Worm (Caenorhabditis elegans): ENCODE measurements around the gene srsx-21.

srsx-21 gene

DNA sequence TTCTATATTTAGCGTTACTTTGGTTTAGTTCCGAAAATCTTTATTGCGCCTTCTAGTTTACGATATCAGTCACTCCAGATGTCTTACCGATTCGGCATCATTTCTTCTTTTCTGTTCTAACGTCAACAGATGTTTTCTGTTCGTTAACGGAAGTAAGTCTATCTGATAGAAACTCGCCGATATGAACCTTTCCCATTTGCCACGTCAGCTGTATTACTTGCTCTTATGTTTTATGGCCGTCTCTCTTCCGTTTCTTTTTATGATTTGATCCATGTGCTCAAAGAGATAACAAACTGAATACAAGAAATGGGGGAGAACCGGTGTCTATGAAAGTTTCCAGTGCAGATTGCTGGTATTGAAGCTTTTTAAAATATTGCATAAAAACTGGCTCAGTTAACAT is 41.6 kb downstream of the srsx-21 start, which contains the start of gene srab-26:
Gene srab-26 (minus strand): TSS at position 101 of the 400 bp plus-strand sequence.
- TF ChIP-seq hmg-4 (GFP tag; optimal IDR thresholded peaks at IDR 0.05) (no peak), hmbx-1 (tag; optimal IDR thresholded peaks at IDR 0.05) (no peak), scrt-1 (GFP tag; IDR thresholded peaks at IDR 0.05) (no peak), aly-1 (tag; optimal IDR thresholded peaks at IDR 0.05) (no peak), tbx-11 (GFP tag; IDR thresholded peaks at IDR 0.05) (no peak), B0310.2 (tag; optimal IDR thresholded peaks at IDR 0.05) (no peak), ets-7 (tag; optimal IDR thresholded peaks at IDR 0.05) (no peak), pes-1 (GFP tag; IDR thresholded peaks at IDR 0.05) (no peak)

DNA sequence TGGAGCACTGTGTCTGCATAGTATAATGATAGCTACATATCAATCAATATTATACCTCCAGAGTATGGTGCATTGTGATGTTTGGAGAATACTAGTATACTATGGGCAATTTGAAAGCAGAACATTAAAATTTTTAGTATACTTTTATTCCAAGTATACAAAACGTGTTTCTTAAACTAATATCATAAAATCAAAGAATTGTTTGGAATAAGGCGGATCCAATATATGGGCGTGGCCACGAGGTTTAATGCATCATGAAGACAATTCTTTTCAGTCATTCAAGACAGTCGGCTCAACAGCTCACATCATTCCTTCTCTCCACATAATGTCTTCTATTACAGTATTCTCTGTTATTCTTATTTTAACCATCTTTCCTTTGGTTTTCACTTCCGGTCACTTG is 42.1 kb downstream of the srsx-21 start, which contains the start of gene sdz-31:
Gene sdz-31 (plus strand): TSS at position 301 of the 400 bp plus-strand sequence.
- TF ChIP-seq B0310.2 (tag; optimal IDR thresholded peaks at IDR 0.05) = no peak
- no peak for TF ChIP-seq flt-1 (GFP tag; IDR thresholded peaks at IDR 0.05)
- no peak for TF ChIP-seq pes-1 (GFP tag; IDR thresholded peaks at IDR 0.05)
- TF ChIP-seq tbx-11 (GFP tag; IDR thresholded peaks at IDR 0.05) = no peak
- TF ChIP-seq ceh-13 (GFP tag; optimal IDR thresholded peaks at IDR 0.05) = no peak
- no peak for TF ChIP-seq ama-1 (optimal IDR thresholded peaks at IDR 0.05)
- TF ChIP-seq sea-1 (GFP tag; conservative IDR thresholded peaks at IDR 0.05) = no peak
- TF ChIP-seq aly-1 (tag; optimal IDR thresholded peaks at IDR 0.05) = no peak
- no peak for TF ChIP-seq hmbx-1 (tag; optimal IDR thresholded peaks at IDR 0.05)
- no peak for TF ChIP-seq F13C5.2 (tag; optimal IDR thresholded peaks at IDR 0.05)
- TF ChIP-seq tbx-37 (GFP tag; conservative IDR thresholded peaks at IDR 0.05) = no peak
- TF ChIP-seq tra-4 (tag; optimal IDR thresholded peaks at IDR 0.05) = no peak
- no peak for TF ChIP-seq scrt-1 (GFP tag; IDR thresholded peaks at IDR 0.05)
- TF ChIP-seq hnd-1 (tag; optimal IDR thresholded peaks at IDR 0.05) = no peak
- TF ChIP-seq ets-7 (tag; optimal IDR thresholded peaks at IDR 0.05) = no peak

DNA sequence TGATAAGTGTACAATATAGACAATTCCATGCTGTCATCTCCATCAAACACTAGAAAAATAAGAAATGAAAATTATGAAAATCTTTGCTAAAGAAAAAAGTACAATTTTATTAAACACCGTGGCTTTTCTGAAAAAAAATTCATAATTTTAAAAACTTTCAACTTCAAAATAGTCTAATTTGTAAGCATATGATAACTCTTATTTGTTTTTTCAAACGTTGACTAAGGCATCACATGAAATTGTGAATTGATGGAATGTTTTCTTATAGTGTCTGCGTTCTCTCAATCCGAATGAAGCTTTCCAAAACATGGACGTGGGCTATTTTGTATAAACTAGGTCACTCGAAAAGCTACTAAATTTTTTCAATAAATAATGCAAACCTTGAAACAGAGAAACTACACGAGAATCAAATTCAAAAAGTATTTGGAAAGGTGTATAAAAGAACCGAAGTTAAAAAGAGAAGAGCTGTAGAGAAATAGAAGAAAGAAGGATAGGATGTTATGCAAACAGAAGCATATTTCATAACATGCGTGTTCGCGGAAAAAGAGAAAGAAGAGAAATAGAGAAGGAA is 48.2 kb downstream of the srsx-21 start, which contains the start of gene clp-9:
Gene clp-9 (minus strand): TSS at position 51 of the 571 bp plus-strand sequence.
- TF ChIP-seq ama-1 (optimal IDR thresholded peaks at IDR 0.05) (no peak), hmg-4 (GFP tag; optimal IDR thresholded peaks at IDR 0.05) (no peak), tra-4 (tag; optimal IDR thresholded peaks at IDR 0.05) (no peak), hnd-1 (tag; optimal IDR thresholded peaks at IDR 0.05) (no peak), tbx-37 (GFP tag; conservative IDR thresholded peaks at IDR 0.05) (no peak), aly-1 (tag; optimal IDR thresholded peaks at IDR 0.05) (no peak), ceh-13 (GFP tag; optimal IDR thresholded peaks at IDR 0.05) (no peak), pes-1 (GFP tag; IDR thresholded peaks at IDR 0.05) (no peak), ceh-36 (tag; optimal IDR thresholded peaks at IDR 0.05) (no peak), scrt-1 (GFP tag; IDR thresholded peaks at IDR 0.05) (no peak), ets-7 (tag; optimal IDR thresholded peaks at IDR 0.05) (no peak), B0310.2 (tag; optimal IDR thresholded peaks at IDR 0.05) (no peak), flt-1 (GFP tag; IDR thresholded peaks at IDR 0.05) (no peak), tbx-11 (GFP tag; IDR thresholded peaks at IDR 0.05) (no peak), hmbx-1 (tag; optimal IDR thresholded peaks at IDR 0.05) (no peak), sea-1 (GFP tag; conservative IDR thresholded peaks at IDR 0.05) (no peak), F13C5.2 (tag; optimal IDR thresholded peaks at IDR 0.05) (no peak)
